Fruit fly (Drosophila melanogaster): ENCODE measurements around the gene CG9016.

- TF ChIP-seq CG15710 (tag; optimal IDR thresholded peaks at IDR 0.05) (no peak), CG10348 (GFP tag; IDR thresholded peaks at IDR 0.05) (no peak), Snoo (tag; optimal IDR thresholded peaks at IDR 0.05) (no peak), Pif1B (GFP tag; optimal IDR thresholded peaks at IDR 0.05) (no peak), CG13204 (GFP tag; optimal IDR thresholded peaks at IDR 0.05) (no peak), CG14655 (GFP tag; optimal IDR thresholded peaks at IDR 0.05) (no peak), rn (GFP tag; IDR thresholded peaks at IDR 0.05) (no peak), EcR (GFP tag; optimal IDR thresholded peaks at IDR 0.05) (no peak), Ets98B (GFP tag; IDR thresholded peaks at IDR 0.05) (no peak)
Measured at dm6 chr2L:5876474-5877067, 46.9 kb downstream of the CG9016 start.
